Fruit fly (Drosophila melanogaster): ENCODE results near the gene KLHL18.

Gene KLHL18

DNA sequence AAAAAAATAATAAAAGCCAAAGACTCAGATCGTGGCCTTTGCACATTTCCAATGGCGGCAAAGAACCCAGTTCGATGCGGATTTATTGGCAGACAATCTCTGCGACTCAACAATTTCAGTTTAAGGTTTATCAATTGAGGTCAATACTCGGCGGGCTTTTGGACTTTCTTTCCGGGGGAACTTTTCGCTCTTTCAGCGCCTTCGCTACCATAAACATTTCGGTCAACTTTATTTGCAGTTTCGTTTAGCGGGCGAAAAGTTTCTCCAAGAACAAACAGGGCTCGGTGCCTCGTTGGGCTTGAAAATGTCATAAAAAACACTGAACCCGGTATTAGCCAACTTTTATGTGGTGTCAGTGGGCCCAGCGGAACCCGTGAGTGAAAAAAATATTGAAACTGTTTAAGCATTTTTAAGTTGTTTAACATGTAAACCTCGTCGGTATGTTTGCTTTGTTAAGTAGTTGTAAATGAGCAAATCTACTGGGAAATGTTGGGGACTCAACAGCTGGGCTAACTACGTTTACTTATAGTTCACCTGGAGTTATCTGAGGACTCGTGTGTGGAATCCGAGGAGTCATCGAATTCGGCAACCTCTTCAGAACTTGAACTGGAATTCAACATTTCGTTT lies 18.6 kb downstream of the KLHL18 start:
- TF ChIP-seq h (optimal IDR thresholded peaks at IDR 0.05) (no peak), Sin3A (optimal IDR thresholded peaks at IDR 0.05) (no peak), insv (optimal IDR thresholded peaks at IDR 0.05) (no peak), ttk (optimal IDR thresholded peaks at IDR 0.05) (no peak)

DNA sequence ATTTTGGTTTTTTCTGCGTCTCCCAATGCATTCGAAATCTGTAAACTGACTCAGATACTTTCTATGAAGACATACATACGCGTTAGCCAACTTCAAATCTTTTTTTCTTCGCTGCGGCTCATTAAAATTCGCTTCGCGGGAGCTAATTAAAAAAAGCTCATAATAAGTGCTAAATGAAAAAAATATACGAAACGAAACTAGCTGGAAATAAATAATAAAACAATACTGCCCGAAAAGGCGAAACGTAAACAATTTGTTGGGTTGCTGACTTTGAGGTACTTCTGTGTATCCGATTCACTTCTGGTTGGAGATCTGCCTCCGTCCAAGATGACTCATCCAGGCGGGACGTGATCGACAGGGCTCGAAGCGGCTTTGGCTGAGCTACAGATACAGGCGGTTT lies 20.2 kb downstream of the KLHL18 start:
- TF ChIP-seq insv (optimal IDR thresholded peaks at IDR 0.05): no peak
- no peak for TF ChIP-seq Sin3A (optimal IDR thresholded peaks at IDR 0.05)

DNA sequence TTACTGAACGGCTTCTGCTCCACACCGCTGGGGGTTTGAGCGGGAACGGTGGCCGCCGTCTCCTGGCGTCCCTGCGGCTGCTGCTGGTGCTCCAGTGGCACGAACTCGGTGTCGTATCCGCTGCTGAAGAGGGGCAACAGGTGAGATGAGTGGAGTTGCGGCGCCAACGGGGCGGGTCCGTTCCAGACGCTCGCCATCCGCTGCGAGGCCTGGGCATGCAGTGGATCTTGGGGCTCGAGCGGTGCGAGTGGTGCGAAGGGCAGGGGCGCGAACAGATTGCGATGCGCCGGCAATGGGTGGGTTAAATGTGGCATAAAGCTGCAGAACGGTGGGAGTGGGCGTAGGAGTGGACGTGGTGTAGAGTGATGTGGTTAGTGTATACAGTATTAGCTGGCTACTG lies 21.0 kb downstream of the KLHL18 start:
- TF ChIP-seq ttk (optimal IDR thresholded peaks at IDR 0.05) (no peak), Sin3A (optimal IDR thresholded peaks at IDR 0.05) (no peak), Myc (optimal IDR thresholded peaks at IDR 0.05) (no peak), insv (optimal IDR thresholded peaks at IDR 0.05) (no peak), psq (optimal IDR thresholded peaks at IDR 0.05) (no peak), h (optimal IDR thresholded peaks at IDR 0.05) (no peak)

DNA sequence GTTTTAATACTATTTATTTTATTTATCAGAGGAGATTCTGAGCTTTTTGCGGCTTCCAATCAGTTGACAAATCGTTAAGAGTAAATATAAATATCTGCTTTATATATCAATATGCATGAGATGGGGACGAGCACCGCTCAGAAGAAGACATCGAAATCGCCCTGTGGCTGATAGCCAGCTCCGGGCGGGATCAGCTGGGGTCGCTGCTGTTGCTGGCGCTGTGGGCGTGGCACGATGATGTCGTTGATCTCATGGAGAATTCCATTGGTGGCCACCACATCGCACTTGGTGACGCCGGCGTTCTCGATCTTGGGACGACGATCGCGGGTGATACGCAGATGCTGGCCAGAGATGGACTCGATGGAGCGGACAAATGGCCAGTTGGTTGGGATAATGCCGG lies 25.4 kb downstream of the KLHL18 start:
- TF ChIP-seq Sin3A (optimal IDR thresholded peaks at IDR 0.05) (no peak), Myc (optimal IDR thresholded peaks at IDR 0.05) (no peak), h (optimal IDR thresholded peaks at IDR 0.05) (no peak), insv (optimal IDR thresholded peaks at IDR 0.05) (no peak), psq (optimal IDR thresholded peaks at IDR 0.05) (no peak), ttk (optimal IDR thresholded peaks at IDR 0.05) (no peak)

DNA sequence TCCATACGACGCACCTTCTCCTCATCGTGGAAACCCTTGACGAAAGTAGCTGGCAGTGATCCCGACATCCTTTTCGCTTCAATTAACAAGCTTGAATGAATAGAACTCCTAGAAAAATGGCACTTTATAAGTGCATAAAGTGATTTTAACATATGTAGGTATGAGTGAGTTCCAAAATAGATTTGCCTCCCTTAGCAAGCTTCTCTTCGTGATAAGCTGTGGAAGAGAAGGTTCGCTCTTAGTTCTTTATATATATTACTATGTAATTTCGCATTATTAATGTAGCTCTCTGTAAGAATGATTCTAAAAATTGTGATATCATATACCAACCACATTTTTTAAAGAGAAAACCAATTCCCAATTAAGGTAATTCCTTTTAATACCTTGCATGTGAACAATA lies 25.8 kb downstream of the KLHL18 start, which contains the start of gene CG3397:
Gene CG3397, minus strand, starts transcription at position 101 of the 400 bp plus-strand sequence.
- TF ChIP-seq insv (optimal IDR thresholded peaks at IDR 0.05): no peak
- no peak for TF ChIP-seq psq (optimal IDR thresholded peaks at IDR 0.05)
- no peak for TF ChIP-seq Sin3A (optimal IDR thresholded peaks at IDR 0.05)
- no peak for TF ChIP-seq Myc (optimal IDR thresholded peaks at IDR 0.05)
- no peak for TF ChIP-seq ttk (optimal IDR thresholded peaks at IDR 0.05)
- TF ChIP-seq h (optimal IDR thresholded peaks at IDR 0.05): no peak

DNA sequence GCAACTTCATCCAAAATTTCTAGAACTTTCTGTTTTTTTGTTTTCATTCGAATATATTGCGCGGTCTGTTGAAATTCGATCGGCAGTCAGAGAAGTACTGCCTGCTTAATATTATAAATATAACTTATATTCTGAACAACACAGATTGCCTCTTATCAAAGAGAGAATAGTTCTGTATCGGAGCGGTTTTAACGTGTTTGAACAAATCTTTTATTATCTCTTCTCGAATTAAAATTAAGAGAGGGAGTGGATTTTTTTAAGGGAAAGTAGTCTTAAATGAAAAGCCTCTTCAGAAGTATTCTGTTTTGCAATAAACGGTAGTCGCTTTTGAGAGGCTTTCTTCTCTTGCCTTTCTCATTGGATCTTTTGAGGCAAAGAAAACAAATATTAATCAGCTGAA lies 27.7 kb downstream of the KLHL18 start:
- no peak for TF ChIP-seq ttk (optimal IDR thresholded peaks at IDR 0.05)
- TF ChIP-seq h (optimal IDR thresholded peaks at IDR 0.05): no peak
- TF ChIP-seq insv (optimal IDR thresholded peaks at IDR 0.05): no peak
- TF ChIP-seq psq (optimal IDR thresholded peaks at IDR 0.05): no peak

DNA sequence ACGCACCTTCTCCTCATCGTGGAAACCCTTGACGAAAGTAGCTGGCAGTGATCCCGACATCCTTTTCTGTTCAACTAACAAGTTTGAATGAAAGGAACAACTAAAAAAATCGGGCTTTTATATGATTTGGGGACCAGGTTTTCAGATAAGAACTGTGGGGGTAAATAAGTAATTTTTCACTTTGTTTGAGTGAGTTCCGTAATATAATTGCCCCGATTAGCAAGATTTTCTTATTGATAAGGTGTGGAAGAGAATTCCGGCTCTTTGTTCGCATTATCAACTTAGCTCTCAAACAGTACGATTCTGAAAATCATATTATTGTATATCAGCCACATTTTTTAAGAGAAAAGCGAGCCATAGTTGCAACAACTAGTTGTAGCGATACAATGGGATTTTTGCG lies 28.3 kb downstream of the KLHL18 start, which contains the start of gene CG12224:
Gene CG12224, minus strand, starts transcription at position 101 of the 400 bp plus-strand sequence.
- TF ChIP-seq insv (optimal IDR thresholded peaks at IDR 0.05) (no peak), ttk (optimal IDR thresholded peaks at IDR 0.05) (no peak), psq (optimal IDR thresholded peaks at IDR 0.05) (no peak), Sin3A (optimal IDR thresholded peaks at IDR 0.05) (no peak), Myc (optimal IDR thresholded peaks at IDR 0.05) (no peak), h (optimal IDR thresholded peaks at IDR 0.05) (no peak)

DNA sequence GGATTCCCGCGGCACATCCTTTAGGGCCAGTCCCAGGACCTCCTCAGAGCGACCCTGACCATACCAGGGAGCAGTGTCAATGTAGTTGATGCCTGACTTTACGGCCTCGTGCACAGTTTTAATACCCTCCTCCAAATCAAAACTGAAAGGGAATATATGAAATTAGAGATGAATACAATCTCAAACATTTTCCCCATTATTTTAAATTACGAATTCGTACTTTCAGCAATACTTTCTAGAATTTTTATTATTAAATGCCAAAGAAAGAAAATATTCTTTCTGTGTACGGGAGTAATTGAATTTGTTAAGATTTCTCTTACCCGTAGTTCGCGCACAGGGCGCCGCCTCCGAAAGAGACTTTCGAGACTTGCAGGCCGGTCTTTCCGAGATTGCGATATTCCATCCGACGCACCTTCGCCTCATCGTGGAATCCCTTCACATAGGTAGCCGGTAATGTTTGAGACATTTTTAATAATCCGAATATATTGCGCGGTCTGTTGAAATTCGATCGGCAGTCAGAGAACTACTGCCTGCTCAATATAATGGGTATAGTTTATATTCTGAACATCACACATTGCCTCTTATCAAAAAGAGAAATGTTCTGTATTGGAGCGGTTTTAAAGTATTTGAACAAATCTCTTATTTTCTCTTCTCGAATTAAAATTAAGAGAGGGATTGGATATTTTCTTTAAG lies 30.2 kb downstream of the KLHL18 start, which contains the start of gene CG18547:
Gene CG18547, minus strand, starts transcription at position 512 of the 693 bp plus-strand sequence.
- TF ChIP-seq ttk (optimal IDR thresholded peaks at IDR 0.05) (no peak), Myc (optimal IDR thresholded peaks at IDR 0.05) (no peak), insv (optimal IDR thresholded peaks at IDR 0.05) (no peak), psq (optimal IDR thresholded peaks at IDR 0.05) (no peak), h (optimal IDR thresholded peaks at IDR 0.05) (no peak), Sin3A (optimal IDR thresholded peaks at IDR 0.05) (no peak)

DNA sequence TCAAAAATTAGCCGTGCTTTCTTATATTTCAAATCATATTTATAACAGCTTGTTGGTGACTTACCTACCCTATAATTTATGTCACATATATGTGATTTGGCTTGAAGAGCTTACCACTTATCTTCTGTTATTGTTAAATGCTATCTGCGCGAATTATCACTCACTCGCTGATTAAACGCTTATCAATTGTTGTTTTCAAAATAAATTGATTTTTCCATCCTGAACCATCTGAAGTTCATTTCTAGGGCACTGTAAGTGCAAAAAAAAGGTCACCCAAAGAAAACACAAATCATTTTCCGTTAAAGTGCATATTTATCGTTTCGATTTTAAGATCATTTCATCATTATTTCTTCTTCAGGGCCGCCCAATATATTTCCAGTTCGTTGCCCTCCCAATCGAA lies 32.0 kb downstream of the KLHL18 start:
- TF ChIP-seq h (optimal IDR thresholded peaks at IDR 0.05): no peak
- TF ChIP-seq psq (optimal IDR thresholded peaks at IDR 0.05): no peak
- no peak for TF ChIP-seq ttk (optimal IDR thresholded peaks at IDR 0.05)
- no peak for TF ChIP-seq Myc (optimal IDR thresholded peaks at IDR 0.05)
- TF ChIP-seq insv (optimal IDR thresholded peaks at IDR 0.05): no peak
- no peak for TF ChIP-seq Sin3A (optimal IDR thresholded peaks at IDR 0.05)

DNA sequence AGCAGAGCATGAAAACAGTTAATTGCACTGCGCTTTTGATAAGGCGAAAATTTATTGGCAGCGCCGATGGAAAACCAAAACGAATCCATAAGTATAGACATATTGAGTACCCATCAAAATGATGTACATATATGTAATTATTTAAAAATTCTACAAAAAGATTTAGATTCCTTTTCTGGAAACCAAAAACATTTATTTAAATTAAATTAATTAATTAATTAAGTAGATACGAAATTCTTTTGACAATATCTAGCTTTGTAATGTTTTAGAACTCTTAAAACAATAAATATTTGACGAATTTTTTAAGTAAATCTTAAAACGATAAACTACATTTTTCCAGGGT lies 32.9 kb downstream of the KLHL18 start:
- no peak for TF ChIP-seq h (optimal IDR thresholded peaks at IDR 0.05)
- no peak for TF ChIP-seq psq (optimal IDR thresholded peaks at IDR 0.05)
- no peak for TF ChIP-seq ttk (optimal IDR thresholded peaks at IDR 0.05)
- TF ChIP-seq Myc (optimal IDR thresholded peaks at IDR 0.05): no peak
- TF ChIP-seq insv (optimal IDR thresholded peaks at IDR 0.05): no peak
- no peak for TF ChIP-seq Sin3A (optimal IDR thresholded peaks at IDR 0.05)

DNA sequence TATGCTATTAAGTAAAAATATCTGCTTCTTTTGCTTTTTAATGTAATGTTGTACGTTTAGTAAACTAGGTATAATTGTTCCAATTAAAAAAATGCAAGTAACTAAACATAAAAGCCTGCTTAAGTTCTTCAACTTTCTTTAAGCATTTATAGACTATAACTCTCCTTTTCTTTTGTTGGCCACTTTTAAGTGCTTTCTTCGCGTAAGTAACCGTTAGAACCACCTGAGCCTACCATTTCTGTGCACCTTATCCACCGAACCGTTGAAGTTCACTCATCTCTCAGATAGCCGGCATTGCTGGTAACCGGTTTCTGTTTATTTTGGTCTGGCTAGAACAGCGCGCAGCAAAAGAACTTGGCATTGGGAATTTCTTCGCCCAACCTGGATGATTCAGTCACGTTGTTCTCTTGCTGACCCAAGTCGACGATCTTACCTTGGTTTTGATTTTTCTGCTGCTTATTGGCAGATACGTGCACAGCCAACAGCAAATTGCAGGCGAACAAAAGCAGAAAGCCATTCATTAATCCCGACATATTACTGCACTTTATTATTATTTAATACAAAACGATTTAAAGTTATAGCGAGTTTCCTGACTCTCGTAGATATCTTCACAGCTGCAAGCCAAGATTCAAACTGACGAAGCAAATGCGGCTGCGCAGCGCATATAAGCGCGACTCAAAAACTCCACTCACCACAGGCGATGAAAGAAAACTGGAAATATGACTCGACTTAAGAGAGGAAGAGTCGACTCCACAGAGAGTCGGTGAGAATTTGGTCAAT lies 33.5 kb downstream of the KLHL18 start, which contains the start of gene CG10005:
Gene CG10005, minus strand, starts transcription at position 642 of the 780 bp plus-strand sequence.
- TF ChIP-seq psq (optimal IDR thresholded peaks at IDR 0.05) (no peak), h (optimal IDR thresholded peaks at IDR 0.05) (no peak), ttk (optimal IDR thresholded peaks at IDR 0.05) (no peak), Myc (optimal IDR thresholded peaks at IDR 0.05) (no peak), Sin3A (optimal IDR thresholded peaks at IDR 0.05) (no peak), insv (optimal IDR thresholded peaks at IDR 0.05) (no peak)

DNA sequence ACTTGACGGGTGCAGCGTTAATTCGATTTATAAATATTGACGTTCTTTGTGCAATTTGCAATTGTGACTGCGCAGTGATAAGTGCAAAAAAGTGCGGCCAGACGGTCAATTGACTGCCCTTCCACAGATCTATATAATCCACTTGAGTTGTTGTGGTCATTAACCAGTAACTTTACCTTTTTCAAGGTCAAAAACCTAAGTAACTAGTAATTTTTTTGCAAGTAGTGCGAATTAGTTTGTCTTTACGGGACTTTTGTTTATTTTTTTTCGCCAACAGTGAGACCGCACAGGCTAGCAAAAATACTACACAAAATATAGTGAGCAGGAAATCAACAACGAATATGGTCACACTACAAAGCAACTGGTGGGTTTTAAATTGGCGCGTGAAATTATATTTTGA lies 35.6 kb downstream of the KLHL18 start, which contains the start of gene Tango9:
Gene Tango9, minus strand, starts transcription at position 280 of the 400 bp plus-strand sequence.
- no peak for TF ChIP-seq ttk (optimal IDR thresholded peaks at IDR 0.05)
- no peak for TF ChIP-seq Myc (optimal IDR thresholded peaks at IDR 0.05)
- no peak for TF ChIP-seq psq (optimal IDR thresholded peaks at IDR 0.05)
- no peak for TF ChIP-seq h (optimal IDR thresholded peaks at IDR 0.05)
- no peak for TF ChIP-seq insv (optimal IDR thresholded peaks at IDR 0.05)
- no peak for TF ChIP-seq Sin3A (optimal IDR thresholded peaks at IDR 0.05)

Data from Kc167 (cell line).